Worm (Caenorhabditis elegans) whole organism, mixed stage, embryonic: ENCODE data around the gene C12D5.5.
"Not testable (repeated sequence)": the region's sequence is repeated elsewhere in the genome, so short reads cannot be mapped to it uniquely, and the experiment has no call there.

Experiments
- M03D4.4 ChIP-seq: sonication (generic microtip); optimal IDR thresholded peaks from 2 replicates; lab custom pipeline; 2017; ENCODE audit warnings: mild to moderate bottlenecking, missing genetic modification characterization, missing compliant biosample characterization
- blmp-1 ChIP-seq: fragments of 150-350 bp; optimal IDR thresholded peaks from 2 replicates; lab custom pipeline; 2014; ENCODE audit warnings: missing biosample characterization, missing genetic modification characterization
- ceh-39 ChIP-seq: fragments of 150-350 bp; optimal IDR thresholded peaks from 2 replicates; lab custom pipeline; 2014; ENCODE audit warnings: missing biosample characterization, missing genetic modification characterization
- ceh-43 ChIP-seq: fragments of 200-800 bp; sonication (Bioruptor generic); optimal IDR thresholded peaks from 2 replicates; lab custom pipeline; 2018; ENCODE audit warnings: mild to moderate bottlenecking, missing genetic modification characterization, moderate library complexity, missing compliant biosample characterization
- ceh-83 ChIP-seq: fragments of 200-800 bp; sonication (Bioruptor generic); optimal IDR thresholded peaks from 2 replicates; lab custom pipeline; 2018; ENCODE audit warnings: mild to moderate bottlenecking, missing genetic modification characterization, missing compliant biosample characterization
- ces-1 ChIP-seq: fragments of 150-350 bp; optimal IDR thresholded peaks from 2 replicates; lab custom pipeline; 2014; ENCODE audit warnings: missing biosample characterization, missing genetic modification reagents, missing genetic modification characterization
- cnd-1 ChIP-seq: fragments of 200-800 bp; sonication (Bioruptor generic); optimal IDR thresholded peaks from 2 replicates; lab custom pipeline; 2018; ENCODE audit warnings: mild to moderate bottlenecking, missing genetic modification characterization, missing compliant biosample characterization
- drap-1 ChIP-seq: fragments of 200-800 bp; sonication (Bioruptor generic); optimal IDR thresholded peaks from 3 replicates; lab custom pipeline; 2018; ENCODE audit warnings: mild to moderate bottlenecking, missing genetic modification characterization, missing compliant biosample characterization
- elt-1 ChIP-seq: sonication (generic microtip); optimal IDR thresholded peaks from 2 replicates; lab custom pipeline; 2017; ENCODE audit warnings: missing genetic modification characterization, mild to moderate bottlenecking, missing compliant biosample characterization, antibody characterized with exemption, moderate library complexity, borderline replicate concordance; ENCODE audit not compliant: insufficient read depth
- elt-3 ChIP-seq: fragments of 150-350 bp; optimal IDR thresholded peaks from 2 replicates; lab custom pipeline; 2014; ENCODE audit warnings: missing biosample characterization, missing genetic modification characterization
- flh-1 ChIP-seq: fragments of 200-800 bp; sonication (Bioruptor generic); optimal IDR thresholded peaks from 2 replicates; lab custom pipeline; 2018; ENCODE audit warnings: mild to moderate bottlenecking, missing genetic modification characterization, moderate library complexity, missing compliant biosample characterization
- ham-2 ChIP-seq: fragments of 200-800 bp; sonication (Bioruptor generic); optimal IDR thresholded peaks from 2 replicates; lab custom pipeline; 2018; ENCODE audit warnings: mild to moderate bottlenecking, missing genetic modification characterization, missing compliant biosample characterization
- hlh-1 ChIP-seq: fragments of 150-350 bp; optimal IDR thresholded peaks from 2 replicates; lab custom pipeline; 2014; ENCODE audit warnings: missing biosample characterization, missing genetic modification reagents, missing genetic modification characterization
- lin-13 ChIP-seq: fragments of 150-350 bp; optimal IDR thresholded peaks from 2 replicates; lab custom pipeline; 2014; ENCODE audit warnings: missing biosample characterization, missing genetic modification characterization
- lin-32 ChIP-seq: fragments of 200-800 bp; sonication (Bioruptor generic); optimal IDR thresholded peaks from 2 replicates; lab custom pipeline; 2018; ENCODE audit warnings: mild to moderate bottlenecking, missing genetic modification characterization, missing compliant biosample characterization
- lsy-2 ChIP-seq: fragments of 150-350 bp; optimal IDR thresholded peaks from 2 replicates; lab custom pipeline; 2014; ENCODE audit warnings: missing biosample characterization, missing genetic modification characterization
- mab-5 ChIP-seq: fragments of 150-350 bp; optimal IDR thresholded peaks from 2 replicates; lab custom pipeline; 2014; ENCODE audit warnings: missing biosample characterization, missing genetic modification characterization
- mep-1 ChIP-seq: fragments of 150-350 bp; optimal IDR thresholded peaks from 2 replicates; lab custom pipeline; 2017; ENCODE audit warnings: missing biosample characterization, missing genetic modification reagents, missing genetic modification characterization, inconsistent platforms
- mls-2 ChIP-seq: sonication (generic microtip); optimal IDR thresholded peaks from 2 replicates; lab custom pipeline; 2016; ENCODE audit warnings: mild to moderate bottlenecking, missing genetic modification characterization, moderate library complexity, missing compliant biosample characterization
- nhr-12 ChIP-seq: fragments of 150-350 bp; optimal IDR thresholded peaks from 2 replicates; lab custom pipeline; 2014; ENCODE audit warnings: missing biosample characterization, missing genetic modification characterization
- nhr-2 ChIP-seq: fragments of 150-350 bp; optimal IDR thresholded peaks from 2 replicates; lab custom pipeline; 2014; ENCODE audit warnings: missing biosample characterization, missing genetic modification characterization
- nhr-237 ChIP-seq: fragments of 150-350 bp; optimal IDR thresholded peaks from 2 replicates; lab custom pipeline; 2014; ENCODE audit warnings: missing biosample characterization, missing genetic modification characterization
- nhr-28 ChIP-seq: fragments of 150-350 bp; optimal IDR thresholded peaks from 2 replicates; lab custom pipeline; 2014; ENCODE audit warnings: missing biosample characterization, missing genetic modification characterization
- nhr-76 ChIP-seq: sonication (generic microtip); optimal IDR thresholded peaks from 2 replicates; lab custom pipeline; 2017; ENCODE audit warnings: missing biosample characterization, missing genetic modification characterization
- pha-4 ChIP-seq: fragments of 150-350 bp; optimal IDR thresholded peaks from 2 replicates; lab custom pipeline; 2018; ENCODE audit warnings: missing biosample characterization, missing genetic modification reagents, missing genetic modification characterization
- sem-2 ChIP-seq: fragments of 200-800 bp; sonication (Bioruptor generic); optimal IDR thresholded peaks from 2 replicates; lab custom pipeline; 2018; ENCODE audit warnings: mild to moderate bottlenecking, missing genetic modification characterization, missing compliant biosample characterization
- snpc-4 ChIP-seq: fragments of 150-350 bp; optimal IDR thresholded peaks from 2 replicates; lab custom pipeline; 2014; ENCODE audit warnings: missing biosample characterization, missing genetic modification characterization
- sptf-1 ChIP-seq: sonication (generic microtip); optimal IDR thresholded peaks from 2 replicates; lab custom pipeline; 2017; ENCODE audit warnings: mild to moderate bottlenecking, missing genetic modification characterization, moderate library complexity, missing compliant biosample characterization
- tbx-8 ChIP-seq: fragments of 200-800 bp; sonication (Bioruptor generic); optimal IDR thresholded peaks from 2 replicates; lab custom pipeline; 2018; ENCODE audit warnings: mild to moderate bottlenecking, missing genetic modification characterization, moderate library complexity, missing compliant biosample characterization
- unc-62 ChIP-seq: fragments of 150-350 bp; optimal IDR thresholded peaks from 2 replicates; lab custom pipeline; 2014; ENCODE audit warnings: missing biosample characterization, missing genetic modification reagents, missing genetic modification characterization
- ztf-11 ChIP-seq: fragments of 150-350 bp; optimal IDR thresholded peaks from 2 replicates; lab custom pipeline; 2014; ENCODE audit warnings: missing biosample characterization, missing genetic modification characterization

Gene C12D5.5

ce11 chrV:7689888-7690287 is 21.8 kb downstream of the C12D5.5 start, which contains the start of gene C12D5.9:
TSS of gene C12D5.9 (minus strand) at chrV:7689988.
- no peak for TF ChIP-seq hlh-1
- no peak for TF ChIP-seq ceh-83
- no peak for TF ChIP-seq tbx-8 (GFP tag; lab: Kevin White, UChicago)
- no peak for TF ChIP-seq flh-1 (GFP tag; lab: Kevin White, UChicago)
- no peak for TF ChIP-seq nhr-2 (tag; lab: Kevin White, UChicago)
- no peak for TF ChIP-seq nhr-12 (tag; lab: Kevin White, UChicago)
- TF ChIP-seq sem-2 (GFP tag; lab: Kevin White, UChicago): no peak
- TF ChIP-seq blmp-1 (tag; lab: Kevin White, UChicago): no peak
- no peak for TF ChIP-seq ham-2 (GFP tag; lab: Kevin White, UChicago)
- no peak for TF ChIP-seq elt-3
- no peak for TF ChIP-seq snpc-4 (tag; lab: Kevin White, UChicago)
- no peak for TF ChIP-seq mep-1 (tag; lab: Kevin White, UChicago)
- no peak for TF ChIP-seq lin-13 (tag; lab: Kevin White, UChicago)
- TF ChIP-seq lin-32: no peak
- no peak for TF ChIP-seq drap-1 (GFP tag; lab: Kevin White, UChicago)
- TF ChIP-seq lsy-2: no peak
- no peak for TF ChIP-seq M03D4.4 (tag; lab: Kevin White, UChicago)
- no peak for TF ChIP-seq pha-4 (tag; lab: Kevin White, UChicago)
- TF ChIP-seq, all 35 proteins: peak for 0

- TF ChIP-seq ceh-39 (tag; lab: Kevin White, UChicago): no peak
- TF ChIP-seq ces-1 (GFP tag; lab: Kevin White, UChicago): no peak
- no peak for TF ChIP-seq cnd-1
- TF ChIP-seq nhr-76 (tag; lab: Kevin White, UChicago): no peak
- TF ChIP-seq nhr-12 (tag; lab: Kevin White, UChicago): no peak
- no peak for TF ChIP-seq pha-4 (tag; lab: Kevin White, UChicago)
- no peak for TF ChIP-seq elt-1
- TF ChIP-seq snpc-4 (tag; lab: Kevin White, UChicago): no peak
- no peak for TF ChIP-seq tbx-8 (GFP tag; lab: Kevin White, UChicago)
- TF ChIP-seq nhr-237 (tag; lab: Kevin White, UChicago): no peak
- no peak for TF ChIP-seq lin-13 (tag; lab: Kevin White, UChicago)
- TF ChIP-seq mab-5: no peak
Measured at ce11 chrV:7690637-7691036, 22.6 kb downstream of the C12D5.5 start.

ce11 chrV:7693394-7693793 is 25.4 kb downstream of the C12D5.5 start, which contains the start of gene C12D5.10:
TSS of gene C12D5.10 (minus strand) at chrV:7693494.
- TF ChIP-seq hlh-1: no peak
- no peak for TF ChIP-seq sptf-1 (tag; lab: Kevin White, UChicago)
- TF ChIP-seq elt-3: no peak
- TF ChIP-seq nhr-237 (tag; lab: Kevin White, UChicago): no peak
- no peak for TF ChIP-seq lin-32
- no peak for TF ChIP-seq ztf-11 (tag; lab: Kevin White, UChicago)
- no peak for TF ChIP-seq ces-1 (GFP tag; lab: Kevin White, UChicago)
- no peak for TF ChIP-seq mab-5
- no peak for TF ChIP-seq ceh-43 (GFP tag; lab: Kevin White, UChicago)
- no peak for TF ChIP-seq blmp-1 (tag; lab: Kevin White, UChicago)
- no peak for TF ChIP-seq nhr-76 (tag; lab: Kevin White, UChicago)
- TF ChIP-seq, all 35 proteins: peak for 0

ce11 chrV:7696842-7697241 is 28.8 kb downstream of the C12D5.5 start, which contains the start of gene ZK105.3:
TSS of gene ZK105.3 (plus strand) at chrV:7697142.
- TF ChIP-seq cnd-1 (no peak), elt-3 (no peak), drap-1 (GFP tag; lab: Kevin White, UChicago) (no peak), unc-62 (GFP tag; lab: Kevin White, UChicago) (no peak), mls-2 (no peak), ham-2 (GFP tag; lab: Kevin White, UChicago) (no peak), nhr-28 (no peak), ztf-11 (tag; lab: Kevin White, UChicago) (no peak), lin-13 (tag; lab: Kevin White, UChicago) (no peak), lsy-2 (no peak)

ce11 chrV:7703536-7703935 is 35.5 kb downstream of the C12D5.5 start, which contains the start of gene srsx-40:
TSS of gene srsx-40 (minus strand) at chrV:7703636.
- TF ChIP-seq nhr-28; mep-1 (tag; lab: Kevin White, UChicago); ztf-11 (tag; lab: Kevin White, UChicago): not testable (repeated sequence)
